Fruit fly (Drosophila melanogaster) whole organism, embryonic: ENCODE results near the gene CG2021.
A peak's percentile ranks its signal among the peaks of the same experiment; 100 is the strongest.

ENCODE experiments used
- Atf6 ChIP-seq: fragments of 200-800 bp; sonication (Bioruptor generic); IDR thresholded peaks from 2 replicates; pipeline ENCODE4 v1.3.6; 2022; ENCODE audit warnings: missing biosample characterization, missing genetic modification characterization
- Bgb ChIP-seq: fragments of 200-800 bp; sonication (Bioruptor generic); IDR thresholded peaks from 2 replicates; pipeline ENCODE4 v1.3.6; 2022; ENCODE audit warnings: missing biosample characterization, missing genetic modification characterization; ENCODE audit not compliant: partially characterized antibody
- CG10274 ChIP-seq: fragments of 200-800 bp; sonication (Bioruptor generic); optimal IDR thresholded peaks from 3 replicates; lab custom pipeline; 2017; ENCODE audit warnings: missing biosample characterization, mild to moderate bottlenecking, missing genetic modification characterization
- CG10431 ChIP-seq: fragments of 200-800 bp; sonication (Bioruptor generic); optimal IDR thresholded peaks from 3 replicates; lab custom pipeline; 2018; ENCODE audit warnings: missing biosample characterization, mild to moderate bottlenecking, missing genetic modification characterization
- CG15601 ChIP-seq: fragments of 200-800 bp; sonication (Bioruptor generic); optimal IDR thresholded peaks from 3 replicates; lab custom pipeline; 2019; ENCODE audit warnings: missing biosample characterization, mild to moderate bottlenecking, missing genetic modification characterization, moderate library complexity
- CG18599 ChIP-seq: fragments of 200-800 bp; sonication (Bioruptor generic); optimal IDR thresholded peaks from 3 replicates; lab custom pipeline; 2017; ENCODE audit warnings: missing biosample characterization, missing genetic modification characterization, mild to moderate bottlenecking, moderate library complexity, missing genetic modification reagents
- CG2199 ChIP-seq: fragments of 200-800 bp; sonication (Bioruptor generic); IDR thresholded peaks from 3 replicates; pipeline ENCODE4 v1.3.6; 2022; ENCODE audit warnings: missing biosample characterization, missing genetic modification characterization
- CG30020 ChIP-seq: fragments of 200-800 bp; optimal IDR thresholded peaks from 2 replicates; lab custom pipeline; 2019; ENCODE audit warnings: missing biosample characterization, mild to moderate bottlenecking, missing genetic modification characterization, moderate library complexity
- CG34224 ChIP-seq: fragments of 200-800 bp; sonication (Bioruptor generic); IDR thresholded peaks from 3 replicates; pipeline ENCODE4 v1.3.6; 2022; ENCODE audit warnings: missing biosample characterization, missing genetic modification characterization; ENCODE audit not compliant: partially characterized antibody
- CG3847 ChIP-seq: fragments of 200-800 bp; sonication (Bioruptor generic); IDR thresholded peaks from 2 replicates; pipeline ENCODE4 v1.3.6; 2022; ENCODE audit warnings: missing biosample characterization, missing genetic modification characterization
- CG43689 ChIP-seq: fragments of 200-800 bp; sonication (Bioruptor generic); IDR thresholded peaks from 2 replicates; pipeline ENCODE4 v1.3.6; 2022; ENCODE audit warnings: missing biosample characterization, missing genetic modification characterization
- CG4730 ChIP-seq: fragments of 200-800 bp; sonication (Bioruptor generic); IDR thresholded peaks from 2 replicates; pipeline ENCODE4 v1.3.6; 2022; ENCODE audit warnings: missing biosample characterization, missing genetic modification characterization
- CG6654 ChIP-seq: fragments of 200-800 bp; sonication (Bioruptor generic); optimal IDR thresholded peaks from 2 replicates; lab custom pipeline; 2017; ENCODE audit warnings: missing biosample characterization, mild to moderate bottlenecking, missing genetic modification characterization
- CG6683 ChIP-seq: fragments of 200-800 bp; sonication (Bioruptor generic); optimal IDR thresholded peaks from 2 replicates; lab custom pipeline; 2017; ENCODE audit warnings: missing biosample characterization, mild to moderate bottlenecking, missing genetic modification characterization, missing genetic modification reagents
- CG7786 ChIP-seq: fragments of 200-800 bp; sonication (Bioruptor generic); optimal IDR thresholded peaks from 2 replicates; lab custom pipeline; 2016; ENCODE audit warnings: missing biosample characterization, missing genetic modification characterization
- CG7839 ChIP-seq: fragments of 200-800 bp; sonication (Bioruptor generic); optimal IDR thresholded peaks from 3 replicates; lab custom pipeline; 2018; ENCODE audit warnings: missing biosample characterization, mild to moderate bottlenecking, missing genetic modification characterization, moderate library complexity
- CG8924 ChIP-seq: fragments of 200-800 bp; optimal IDR thresholded peaks from 3 replicates; lab custom pipeline; 2019; ENCODE audit warnings: missing biosample characterization, mild to moderate bottlenecking, missing genetic modification characterization, moderate library complexity
- E2f1 ChIP-seq: fragments of 200-800 bp; sonication (Bioruptor generic); IDR thresholded peaks from 2 replicates; pipeline ENCODE4 v1.3.6; 2022; ENCODE audit warnings: missing biosample characterization, missing genetic modification characterization
- E2f2 ChIP-seq: fragments of 200-800 bp; sonication (Bioruptor generic); IDR thresholded peaks from 2 replicates; pipeline ENCODE4 v1.3.6; 2022; ENCODE audit warnings: missing biosample characterization, missing genetic modification characterization
- Ets65A ChIP-seq: fragments of 200-800 bp; sonication (Bioruptor generic); peaks from one replicate; lab custom pipeline; 2016; ENCODE audit warnings: missing biosample characterization, missing genetic modification characterization
- Gug ChIP-seq: fragments of 200-800 bp; sonication (Bioruptor generic); IDR thresholded peaks from 4 replicates; pipeline ENCODE4 v1.3.6; 2022; ENCODE audit warnings: missing biosample characterization, missing genetic modification characterization
- MBD-R2 ChIP-seq: fragments of 200-800 bp; sonication (Bioruptor generic); IDR thresholded peaks from 2 replicates; pipeline ENCODE4 v1.3.6; 2022; ENCODE audit warnings: missing biosample characterization, missing genetic modification characterization
- PHDP ChIP-seq: fragments of 200-800 bp; sonication (Bioruptor generic); optimal IDR thresholded peaks from 3 replicates; lab custom pipeline; 2018; ENCODE audit warnings: missing biosample characterization, mild to moderate bottlenecking, missing genetic modification characterization, moderate library complexity
- Poxn ChIP-seq: fragments of 200-800 bp; sonication (Bioruptor generic); IDR thresholded peaks from 2 replicates; pipeline ENCODE4 v1.3.6; 2022; ENCODE audit warnings: missing biosample characterization, missing genetic modification characterization
- Ravus ChIP-seq: fragments of 200-800 bp; sonication (Bioruptor generic); IDR thresholded peaks from 2 replicates; pipeline ENCODE4 v1.3.6; 2022; ENCODE audit warnings: missing biosample characterization, missing genetic modification characterization
- Rfx ChIP-seq: fragments of 200-800 bp; sonication (Bioruptor generic); IDR thresholded peaks from 2 replicates; pipeline ENCODE4 v1.3.6; 2022; ENCODE audit warnings: missing biosample characterization, missing genetic modification characterization
- TFAM ChIP-seq: fragments of 200-800 bp; sonication (Bioruptor generic); optimal IDR thresholded peaks from 2 replicates; lab custom pipeline; 2017; ENCODE audit warnings: missing biosample characterization, missing genetic modification characterization, inconsistent platforms
- Trl ChIP-seq, 3 experiments: fragments of >200 bp in 2 of 3; fragments of 200-800 bp in 1 of 3; sonication (Bioruptor generic) in 1 of 3; optimal IDR thresholded peaks; 2 replicates in 1 of 3; 3 replicates in 2 of 3; lab custom pipeline; 2016 to 2017; ENCODE audit warnings: missing biosample characterization in 1 of 3, missing genetic modification characterization in 1 of 3
- aop ChIP-seq: fragments of 200-800 bp; sonication (Bioruptor generic); IDR thresholded peaks from 2 replicates; pipeline ENCODE4 v1.3.6; 2022; ENCODE audit warnings: missing biosample characterization, missing genetic modification characterization
- crp ChIP-seq, 2 experiments: fragments of 200-800 bp; sonication (Bioruptor generic); optimal IDR thresholded peaks; 2 replicates in 1 of 2; 3 replicates in 1 of 2; lab custom pipeline; 2017; ENCODE audit warnings: missing biosample characterization in 2 of 2, missing genetic modification characterization in 2 of 2, mild to moderate bottlenecking in 1 of 2, moderate library complexity in 1 of 2
- emc ChIP-seq: fragments of 200-800 bp; sonication (Bioruptor generic); optimal IDR thresholded peaks from 2 replicates; lab custom pipeline; 2016; ENCODE audit warnings: missing biosample characterization, missing genetic modification characterization
- fd102C ChIP-seq: fragments of 200-800 bp; sonication (Bioruptor generic); optimal IDR thresholded peaks from 2 replicates; lab custom pipeline; 2018; ENCODE audit warnings: missing biosample characterization, mild to moderate bottlenecking, missing genetic modification characterization, moderate library complexity
- fd3F ChIP-seq: fragments of 200-800 bp; sonication (Bioruptor generic); optimal IDR thresholded peaks from 2 replicates; lab custom pipeline; 2018; ENCODE audit warnings: missing biosample characterization, mild to moderate bottlenecking, missing genetic modification characterization, moderate library complexity
- gfzf ChIP-seq: fragments of 200-800 bp; sonication (Bioruptor generic); optimal IDR thresholded peaks from 2 replicates; lab custom pipeline; 2016; ENCODE audit warnings: missing biosample characterization, mild to moderate bottlenecking, missing genetic modification characterization, moderate library complexity
- ind ChIP-seq: fragments of 200-800 bp; sonication (Bioruptor generic); optimal IDR thresholded peaks from 3 replicates; lab custom pipeline; 2016; ENCODE audit warnings: missing biosample characterization, missing genetic modification characterization
- jing ChIP-seq: fragments of 200-800 bp; sonication (Bioruptor generic); optimal IDR thresholded peaks from 2 replicates; lab custom pipeline; 2018; ENCODE audit warnings: missing biosample characterization, mild to moderate bottlenecking, missing genetic modification characterization
- lab ChIP-seq: fragments of 200-800 bp; sonication (Bioruptor generic); optimal IDR thresholded peaks from 3 replicates; lab custom pipeline; 2017; ENCODE audit warnings: missing biosample characterization, missing genetic modification characterization, mild to moderate bottlenecking, moderate library complexity, missing genetic modification reagents
- lola ChIP-seq, 3 experiments: fragments of >200 bp in 2 of 3; fragments of 200-800 bp in 1 of 3; sonication (Bioruptor generic) in 1 of 3; optimal IDR thresholded peaks; 2 replicates each; lab custom pipeline; 2017 to 2019; ENCODE audit warnings: missing biosample characterization in 3 of 3, missing genetic modification characterization in 3 of 3, mild to moderate bottlenecking in 1 of 3, moderate library complexity in 1 of 3
- pita ChIP-seq: fragments of 200-800 bp; sonication (Bioruptor generic); optimal IDR thresholded peaks from 2 replicates; lab custom pipeline; 2017; ENCODE audit warnings: missing biosample characterization, mild to moderate bottlenecking, missing genetic modification characterization
- pzg ChIP-seq: fragments of 200-800 bp; sonication (Bioruptor generic); optimal IDR thresholded peaks from 3 replicates; lab custom pipeline; 2018; ENCODE audit warnings: missing biosample characterization, mild to moderate bottlenecking, missing genetic modification characterization, moderate library complexity
- row ChIP-seq: fragments of 200-800 bp; sonication (Bioruptor generic); IDR thresholded peaks from 3 replicates; pipeline ENCODE4 v1.3.6; 2022; ENCODE audit warnings: missing biosample characterization, missing genetic modification characterization
- scrt ChIP-seq: fragments of 200-800 bp; sonication (Bioruptor generic); optimal IDR thresholded peaks from 2 replicates; lab custom pipeline; 2018; ENCODE audit warnings: missing biosample characterization, mild to moderate bottlenecking, missing genetic modification characterization, moderate library complexity
- sd ChIP-seq: fragments of 200-800 bp; sonication (Bioruptor generic); optimal IDR thresholded peaks from 3 replicates; lab custom pipeline; 2018; ENCODE audit warnings: missing biosample characterization, mild to moderate bottlenecking, missing genetic modification characterization, moderate library complexity
- shn ChIP-seq: fragments of 200-800 bp; sonication (Bioruptor generic); optimal IDR thresholded peaks from 3 replicates; lab custom pipeline; 2016; ENCODE audit warnings: missing biosample characterization, missing genetic modification characterization
- slou ChIP-seq: fragments of 200-800 bp; sonication (Bioruptor generic); optimal IDR thresholded peaks from 3 replicates; lab custom pipeline; 2016; ENCODE audit warnings: missing biosample characterization, missing genetic modification characterization
- tll ChIP-seq, 2 experiments: fragments of 200-800 bp in 1 of 2; fragments of >200 bp in 1 of 2; sonication (Bioruptor generic) in 1 of 2; optimal IDR thresholded peaks; 2 replicates each; lab custom pipeline; 2017 to 2019; ENCODE audit warnings: missing biosample characterization in 2 of 2, missing genetic modification characterization in 2 of 2, mild to moderate bottlenecking in 1 of 2, moderate library complexity in 1 of 2
- trem ChIP-seq: fragments of 200-800 bp; optimal IDR thresholded peaks from 3 replicates; lab custom pipeline; 2019; ENCODE audit warnings: missing biosample characterization, mild to moderate bottlenecking, missing genetic modification characterization, moderate library complexity
- ttk ChIP-seq: fragments of 200-800 bp; sonication (Bioruptor generic); IDR thresholded peaks from 2 replicates; pipeline ENCODE4 v2.1.2; 2022; ENCODE audit warnings: missing biosample characterization, missing genetic modification characterization
- unc-4 ChIP-seq: fragments of 200-800 bp; sonication (Bioruptor generic); IDR thresholded peaks from 2 replicates; pipeline ENCODE4 v1.3.6; 2022; ENCODE audit warnings: missing biosample characterization, missing genetic modification characterization; ENCODE audit not compliant: partially characterized antibody
- vvl ChIP-seq: fragments of 200-800 bp; sonication (Bioruptor generic); IDR thresholded peaks from 2 replicates; pipeline ENCODE4 v1.3.6; 2022; ENCODE audit warnings: missing biosample characterization, missing genetic modification characterization

Gene CG2021

DNA sequence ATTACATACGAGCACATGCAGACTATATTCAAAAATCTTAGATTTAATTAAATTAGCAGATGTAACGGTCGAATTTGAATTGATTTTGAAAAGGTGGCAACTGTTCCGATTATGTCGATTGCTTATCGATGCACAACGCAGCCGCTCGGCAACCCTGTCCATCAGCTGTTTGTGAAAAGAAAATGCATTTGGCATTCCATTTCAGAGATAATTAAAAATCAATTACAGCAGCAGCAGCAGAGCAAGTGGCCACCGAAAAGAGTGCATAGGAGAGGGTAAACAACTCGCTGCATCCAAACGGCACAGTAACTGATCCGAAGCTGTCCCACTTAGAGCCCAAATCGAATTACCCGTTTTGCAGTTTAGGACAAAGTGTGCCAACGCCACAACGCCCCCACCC lies 21.4 kb upstream of the CG2021 start, which contains the start of gene Patj (continued):
- TF ChIP-seq CG18599 (GFP tag; lab: Kevin White, UChicago) (no peak), Ets65A (GFP tag; lab: Kevin White, UChicago) (no peak), CG3847 (GFP tag; lab: Robert Waterston, UW) (peak; percentile 66), CG43689 (GFP tag; lab: Robert Waterston, UW) (no peak), vvl (GFP tag; lab: Robert Waterston, UW) (peak; percentile 28), gfzf (GFP tag; lab: Kevin White, UChicago) (peak; percentile 34), MBD-R2 (GFP tag; lab: Robert Waterston, UW) (peak; percentile 97), CG7786 (GFP tag; lab: Kevin White, UChicago) (no peak), lola (GFP tag; optimal IDR thresholded peaks at IDR 0.05; lab: Kevin White, UChicago) (no peak), shn (GFP tag; lab: Kevin White, UChicago) (no peak), Poxn (GFP tag; lab: Robert Waterston, UW) (no peak), PHDP (tag; lab: Kevin White, UChicago) (no peak), fd3F (GFP tag; lab: Kevin White, UChicago) (no peak), CG2199 (GFP tag; lab: Robert Waterston, UW) (no peak), lab (GFP tag; lab: Kevin White, UChicago) (no peak), CG6654 (GFP tag; lab: Kevin White, UChicago) (no peak), E2f2 (peak; percentile 75), Atf6 (GFP tag; lab: Robert Waterston, UW) (no peak), fd102C (GFP tag; lab: Kevin White, UChicago) (no peak), CG15601 (tag; lab: Kevin White, UChicago) (no peak), aop (GFP tag; lab: Robert Waterston, UW) (no peak), Ravus (no peak), trem (tag; lab: Kevin White, UChicago) (peak; percentile 68), crp (GFP tag; optimal IDR thresholded peaks at IDR 0.05; lab: Kevin White, UChicago) (peak; percentile 81 to 97), CG7839 (tag; lab: Kevin White, UChicago) (no peak), CG10431 (no peak), CG6683 (GFP tag; lab: Kevin White, UChicago) (no peak), ttk (GFP tag; lab: Robert Waterston, UW) (no peak), tll (GFP tag; optimal IDR thresholded peaks at IDR 0.05; lab: Kevin White, UChicago) (no peak), jing (GFP tag; lab: Kevin White, UChicago) (no peak), CG4730 (GFP tag; lab: Robert Waterston, UW) (no peak), CG30020 (tag; lab: Kevin White, UChicago) (no peak), E2f1 (GFP tag; lab: Robert Waterston, UW) (no peak), pita (GFP tag; lab: Kevin White, UChicago) (no peak), emc (GFP tag; lab: Kevin White, UChicago) (no peak), CG34224 (GFP tag; lab: Robert Waterston, UW) (peak; percentile 64; the same call in 2 of the 3 replicates), Gug (GFP tag; lab: Robert Waterston, UW) (no peak), scrt (GFP tag; lab: Kevin White, UChicago) (no peak), ind (GFP tag; lab: Kevin White, UChicago) (no peak), Bgb (GFP tag; lab: Robert Waterston, UW) (no peak; the same call in 1 of the 2 replicates), sd (tag; lab: Kevin White, UChicago) (peak; percentile 93), slou (GFP tag; lab: Kevin White, UChicago) (no peak), CG10274 (GFP tag; lab: Kevin White, UChicago) (no peak), pzg (GFP tag; lab: Kevin White, UChicago) (peak; percentile 83), Rfx (GFP tag; lab: Robert Waterston, UW) (no peak), unc-4 (peak; percentile 55), Trl (optimal IDR thresholded peaks at IDR 0.05; lab: Kevin White, UChicago) (no peak), Trl (GFP tag; optimal IDR thresholded peaks at IDR 0.05; lab: Kevin White, UChicago) (no peak), row (GFP tag; lab: Robert Waterston, UW) (no peak; the same call in 2 of the 3 replicates), TFAM (GFP tag; lab: Kevin White, UChicago) (no peak), CG8924 (no peak)
